Fruit fly (Drosophila melanogaster) whole organism, embryonic: ENCODE data around the gene Lcp65Ad.

Experiments used
- Abd-B ChIP-seq: fragments of 200-800 bp; sonication (Bioruptor generic); optimal IDR thresholded peaks from 2 replicates; lab custom pipeline; 2018; ENCODE audit warnings: missing biosample characterization, mild to moderate bottlenecking, missing genetic modification characterization, moderate library complexity
- Atf-2 ChIP-seq: fragments of 200-800 bp; sonication (Bioruptor generic); optimal IDR thresholded peaks from 2 replicates; lab custom pipeline; 2016; ENCODE audit warnings: missing biosample characterization, missing genetic modification characterization
- CG10431 ChIP-seq: fragments of 200-800 bp; sonication (Bioruptor generic); optimal IDR thresholded peaks from 3 replicates; lab custom pipeline; 2018; ENCODE audit warnings: missing biosample characterization, mild to moderate bottlenecking, missing genetic modification characterization
- CG11085 ChIP-seq: fragments of 200-800 bp; sonication (Bioruptor generic); IDR thresholded peaks from 2 replicates; pipeline ENCODE4 v1.3.6; 2022; ENCODE audit warnings: missing biosample characterization, missing genetic modification characterization
- CG11456 ChIP-seq: fragments of 200-800 bp; sonication (Bioruptor generic); IDR thresholded peaks from 3 replicates; pipeline ENCODE4 v1.3.6; 2022; ENCODE audit warnings: missing biosample characterization, missing genetic modification characterization
- CG11695 ChIP-seq: fragments of 200-800 bp; sonication (Bioruptor generic); IDR thresholded peaks from 3 replicates; pipeline ENCODE4 v1.3.6; 2022; ENCODE audit warnings: missing biosample characterization, missing genetic modification characterization
- CG12942 ChIP-seq: fragments of 200-800 bp; sonication (Bioruptor generic); optimal IDR thresholded peaks from 3 replicates; lab custom pipeline; 2016; ENCODE audit warnings: missing biosample characterization, missing genetic modification characterization
- CG13424 ChIP-seq: fragments of 200-800 bp; sonication (Bioruptor generic); optimal IDR thresholded peaks from 2 replicates; lab custom pipeline; 2019; ENCODE audit warnings: missing biosample characterization, mild to moderate bottlenecking, missing genetic modification characterization, moderate library complexity
- CG13624 ChIP-seq: fragments of 200-800 bp; sonication (Bioruptor generic); optimal IDR thresholded peaks from 2 replicates; lab custom pipeline; 2016; ENCODE audit warnings: missing biosample characterization, missing genetic modification characterization
- CG15696 ChIP-seq: fragments of 200-800 bp; sonication (Bioruptor generic); optimal IDR thresholded peaks from 2 replicates; lab custom pipeline; 2019; ENCODE audit warnings: missing biosample characterization, mild to moderate bottlenecking, missing genetic modification characterization, moderate library complexity
- CG1603 ChIP-seq: fragments of 200-800 bp; sonication (Bioruptor generic); optimal IDR thresholded peaks from 2 replicates; lab custom pipeline; 2019; ENCODE audit warnings: missing biosample characterization, mild to moderate bottlenecking, missing genetic modification characterization, moderate library complexity
- CG1647 ChIP-seq: fragments of 200-800 bp; sonication (Bioruptor generic); optimal IDR thresholded peaks from 3 replicates; lab custom pipeline; 2016; ENCODE audit warnings: missing biosample characterization, missing genetic modification characterization
- CG17385 ChIP-seq: fragments of 200-800 bp; sonication (Bioruptor generic); optimal IDR thresholded peaks from 3 replicates; lab custom pipeline; 2018; ENCODE audit warnings: missing biosample characterization, mild to moderate bottlenecking, missing genetic modification characterization
- CG17829 ChIP-seq: fragments of 200-800 bp; optimal IDR thresholded peaks from 2 replicates; lab custom pipeline; 2019; ENCODE audit warnings: missing biosample characterization, mild to moderate bottlenecking, missing genetic modification characterization, moderate library complexity
- CG18599 ChIP-seq: fragments of 200-800 bp; sonication (Bioruptor generic); optimal IDR thresholded peaks from 3 replicates; lab custom pipeline; 2017; ENCODE audit warnings: missing biosample characterization, missing genetic modification characterization, mild to moderate bottlenecking, moderate library complexity, missing genetic modification reagents
- CG31365 ChIP-seq: fragments of 200-800 bp; sonication (Bioruptor generic); optimal IDR thresholded peaks from 2 replicates; lab custom pipeline; 2018; ENCODE audit warnings: missing biosample characterization, mild to moderate bottlenecking, missing genetic modification characterization
- CG3163 ChIP-seq: fragments of 200-800 bp; sonication (Bioruptor generic); optimal IDR thresholded peaks from 3 replicates; lab custom pipeline; 2016; ENCODE audit warnings: missing biosample characterization, missing genetic modification characterization
- CG3407 ChIP-seq: fragments of 200-800 bp; sonication (Bioruptor generic); optimal IDR thresholded peaks from 2 replicates; lab custom pipeline; 2018; ENCODE audit warnings: missing biosample characterization, mild to moderate bottlenecking, missing genetic modification characterization
- CG34422 ChIP-seq: fragments of 200-800 bp; sonication (Bioruptor generic); IDR thresholded peaks from 3 replicates; pipeline ENCODE4 v1.3.6; 2022; ENCODE audit warnings: missing biosample characterization, missing genetic modification characterization
- CG4360 ChIP-seq: fragments of 200-800 bp; sonication (Bioruptor generic); IDR thresholded peaks from 2 replicates; pipeline ENCODE4 v1.3.6; 2022; ENCODE audit warnings: missing biosample characterization, missing genetic modification characterization
- CG43689 ChIP-seq: fragments of 200-800 bp; sonication (Bioruptor generic); IDR thresholded peaks from 2 replicates; pipeline ENCODE4 v1.3.6; 2022; ENCODE audit warnings: missing biosample characterization, missing genetic modification characterization
- CG7556 ChIP-seq: fragments of 200-800 bp; sonication (Bioruptor generic); optimal IDR thresholded peaks from 2 replicates; lab custom pipeline; 2017; ENCODE audit warnings: missing biosample characterization, mild to moderate bottlenecking, missing genetic modification characterization
- CG8281 ChIP-seq: fragments of 200-800 bp; sonication (Bioruptor generic); optimal IDR thresholded peaks from 2 replicates; lab custom pipeline; 2018; ENCODE audit warnings: missing biosample characterization, mild to moderate bottlenecking, missing genetic modification characterization, moderate library complexity
- CG8765 ChIP-seq: fragments of 200-800 bp; sonication (Bioruptor generic); IDR thresholded peaks from 2 replicates; pipeline ENCODE4 v1.3.6; 2022; ENCODE audit warnings: missing biosample characterization, missing genetic modification characterization
- D19A ChIP-seq: fragments of 200-800 bp; optimal IDR thresholded peaks from 3 replicates; lab custom pipeline; 2019; ENCODE audit warnings: missing biosample characterization, mild to moderate bottlenecking, missing genetic modification characterization, moderate library complexity
- Deaf1 ChIP-seq: fragments of 200-800 bp; optimal IDR thresholded peaks from 3 replicates; lab custom pipeline; 2019; ENCODE audit warnings: missing biosample characterization, mild to moderate bottlenecking, missing genetic modification characterization, moderate library complexity
- Dfd ChIP-seq, 2 experiments: fragments of >200 bp; optimal IDR thresholded peaks; 2 replicates each; lab custom pipeline; 2017; ENCODE audit warnings: missing biosample characterization in 2 of 2, missing genetic modification characterization in 2 of 2
- E2f1 ChIP-seq: fragments of 200-800 bp; sonication (Bioruptor generic); IDR thresholded peaks from 2 replicates; pipeline ENCODE4 v1.3.6; 2022; ENCODE audit warnings: missing biosample characterization, missing genetic modification characterization
- E2f2 ChIP-seq: fragments of 200-800 bp; sonication (Bioruptor generic); IDR thresholded peaks from 2 replicates; pipeline ENCODE4 v1.3.6; 2022; ENCODE audit warnings: missing biosample characterization, missing genetic modification characterization
- Elba2 ChIP-seq: fragments of 200-800 bp; sonication (Bioruptor generic); optimal IDR thresholded peaks from 3 replicates; lab custom pipeline; 2016; ENCODE audit warnings: missing biosample characterization, missing genetic modification characterization
- HLHmδ ChIP-seq: fragments of 200-800 bp; sonication (Bioruptor generic); optimal IDR thresholded peaks from 2 replicates; lab custom pipeline; 2018; ENCODE audit warnings: missing biosample characterization, mild to moderate bottlenecking, missing genetic modification characterization, moderate library complexity
- Jarid2 ChIP-seq: fragments of 200-800 bp; sonication (Bioruptor generic); optimal IDR thresholded peaks from 3 replicates; lab custom pipeline; 2017; ENCODE audit warnings: mild to moderate bottlenecking, missing biosample characterization, missing genetic modification reagents, missing genetic modification characterization
- Kr ChIP-seq: fragments of 200-800 bp; sonication (Bioruptor generic); optimal IDR thresholded peaks from 2 replicates; lab custom pipeline; 2017; ENCODE audit warnings: missing biosample characterization, mild to moderate bottlenecking, missing genetic modification characterization
- Lpt ChIP-seq: fragments of >200 bp; optimal IDR thresholded peaks from 2 replicates; lab custom pipeline; 2018; ENCODE audit warnings: missing biosample characterization, missing genetic modification characterization
- NC2α ChIP-seq: fragments of 200-800 bp; sonication (Bioruptor generic); optimal IDR thresholded peaks from 2 replicates; lab custom pipeline; 2016; ENCODE audit warnings: missing biosample characterization, missing genetic modification characterization
- Neu2 ChIP-seq: fragments of 200-800 bp; sonication (Bioruptor generic); optimal IDR thresholded peaks from 3 replicates; lab custom pipeline; 2016; ENCODE audit warnings: missing biosample characterization, missing genetic modification characterization, borderline replicate concordance
- Poxn ChIP-seq: fragments of 200-800 bp; sonication (Bioruptor generic); IDR thresholded peaks from 2 replicates; pipeline ENCODE4 v1.3.6; 2022; ENCODE audit warnings: missing biosample characterization, missing genetic modification characterization
- TFAM ChIP-seq: fragments of 200-800 bp; sonication (Bioruptor generic); optimal IDR thresholded peaks from 2 replicates; lab custom pipeline; 2017; ENCODE audit warnings: missing biosample characterization, missing genetic modification characterization, inconsistent platforms
- al ChIP-seq: fragments of 200-800 bp; sonication (Bioruptor generic); IDR thresholded peaks from 2 replicates; pipeline ENCODE4 v1.3.6; 2022; ENCODE audit warnings: missing biosample characterization, missing genetic modification characterization
- dpn ChIP-seq, 2 experiments: fragments of 200-800 bp; sonication (Bioruptor generic); optimal IDR thresholded peaks; 3 replicates each; lab custom pipeline; 2016; ENCODE audit warnings: missing biosample characterization in 2 of 2, missing genetic modification characterization in 2 of 2
- fd96Cb ChIP-seq: fragments of 200-800 bp; sonication (Bioruptor generic); optimal IDR thresholded peaks from 2 replicates; lab custom pipeline; 2018; ENCODE audit warnings: missing biosample characterization, mild to moderate bottlenecking, missing genetic modification characterization, moderate library complexity
- gro ChIP-seq: fragments of 200-800 bp; sonication (Bioruptor generic); optimal IDR thresholded peaks from 2 replicates; lab custom pipeline; 2016; ENCODE audit warnings: missing biosample characterization, missing genetic modification characterization
- lab ChIP-seq: fragments of 200-800 bp; sonication (Bioruptor generic); optimal IDR thresholded peaks from 3 replicates; lab custom pipeline; 2017; ENCODE audit warnings: missing biosample characterization, missing genetic modification characterization, mild to moderate bottlenecking, moderate library complexity, missing genetic modification reagents
- scrt ChIP-seq: fragments of 200-800 bp; sonication (Bioruptor generic); optimal IDR thresholded peaks from 2 replicates; lab custom pipeline; 2018; ENCODE audit warnings: missing biosample characterization, mild to moderate bottlenecking, missing genetic modification characterization, moderate library complexity
- seq ChIP-seq: fragments of 200-800 bp; sonication (Bioruptor generic); IDR thresholded peaks from 2 replicates; pipeline ENCODE4 v1.3.6; 2022; ENCODE audit warnings: missing biosample characterization, missing genetic modification characterization
- sima ChIP-seq: fragments of 200-800 bp; sonication (Bioruptor generic); optimal IDR thresholded peaks from 2 replicates; lab custom pipeline; 2016; ENCODE audit warnings: missing biosample characterization, missing genetic modification characterization
- so ChIP-seq: fragments of 200-800 bp; sonication (Bioruptor generic); IDR thresholded peaks from 3 replicates; pipeline ENCODE4 v1.3.6; 2022; ENCODE audit warnings: missing biosample characterization, missing genetic modification characterization
- vnd ChIP-seq: fragments of 200-800 bp; sonication (Bioruptor generic); IDR thresholded peaks from 3 replicates; pipeline ENCODE4 v1.3.6; 2022; ENCODE audit warnings: missing biosample characterization, missing genetic modification characterization; ENCODE audit not compliant: partially characterized antibody
- wdn ChIP-seq: fragments of 200-800 bp; sonication (Bioruptor generic); IDR thresholded peaks from 2 replicates; pipeline ENCODE4 v1.3.6; 2022; ENCODE audit warnings: missing biosample characterization, missing genetic modification characterization
- wek ChIP-seq: fragments of 200-800 bp; sonication (Bioruptor generic); optimal IDR thresholded peaks from 3 replicates; lab custom pipeline; 2018; ENCODE audit warnings: missing biosample characterization, mild to moderate bottlenecking, missing genetic modification characterization, moderate library complexity

Lcp65Ad gene

DNA sequence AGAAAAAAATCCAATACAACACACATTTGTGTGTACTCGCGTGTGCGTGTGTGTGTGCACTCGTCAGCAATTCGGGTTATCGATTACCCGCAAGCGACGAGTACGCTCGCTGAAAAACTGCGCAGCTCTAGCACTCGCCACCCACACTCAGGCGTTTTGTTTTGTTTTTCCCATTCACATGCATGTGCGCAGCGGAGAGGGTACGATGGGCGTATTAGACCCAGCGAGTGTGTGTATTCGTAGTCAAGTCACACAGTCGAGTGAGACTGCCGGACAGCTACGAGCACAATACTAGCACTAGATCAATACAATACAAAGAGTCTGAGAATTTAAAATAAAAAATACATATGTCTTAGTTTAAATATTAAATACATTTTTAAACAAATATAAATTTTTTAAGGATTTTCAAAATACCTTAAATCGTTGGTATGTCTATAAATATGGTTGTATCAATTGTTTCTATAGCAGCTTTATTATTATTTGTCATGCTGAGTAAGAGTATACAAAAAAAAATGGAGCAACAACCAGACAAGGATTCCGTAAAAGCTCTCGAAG, 41.8 kb downstream of the Lcp65Ad start, which contains the start of the genes D19B and CG43293 (continued):
- TF ChIP-seq HLHmδ (peak; percentile 81), Kr (GFP tag; lab: Kevin White, UChicago) (no peak), Poxn (GFP tag; lab: Robert Waterston, UW) (peak; percentile 73), wek (GFP tag; lab: Kevin White, UChicago) (peak; percentile 52), E2f1 (peak; percentile 91), Jarid2 (GFP tag; lab: Kevin White, UChicago) (peak; percentile 70), CG13624 (GFP tag; lab: Kevin White, UChicago) (peak; percentile 90), CG17829 (tag; lab: Kevin White, UChicago) (peak; percentile 89), CG11085 (GFP tag; lab: Robert Waterston, UW) (peak; percentile 88), CG34422 (GFP tag; lab: Robert Waterston, UW) (peak; percentile 94), Deaf1 (peak; percentile 62), fd96Cb (tag; lab: Kevin White, UChicago) (peak; percentile 83), Dfd (GFP tag; optimal IDR thresholded peaks at IDR 0.05; lab: Kevin White, UChicago) (no peak), Abd-B (GFP tag; lab: Kevin White, UChicago) (peak; percentile 65), Neu2 (GFP tag; lab: Kevin White, UChicago) (peak; percentile 26), CG8281 (tag; lab: Kevin White, UChicago) (peak; percentile 61), CG1603 (tag; lab: Kevin White, UChicago) (peak; percentile 91), CG3163 (peak; percentile 65), gro (peak; percentile 91), CG31365 (tag; lab: Kevin White, UChicago) (peak; percentile 58), al (peak; percentile 83), TFAM (GFP tag; lab: Kevin White, UChicago) (peak; percentile 47), vnd (GFP tag; lab: Robert Waterston, UW) (0 out of 3 replicates have a peak, but pooled peaks have one; percentile 34), CG7556 (peak; percentile 81), D19A (peak; percentile 94), CG12942 (GFP tag; lab: Kevin White, UChicago) (peak; percentile 91), CG3407 (GFP tag; lab: Kevin White, UChicago) (peak; percentile 65), dpn (GFP tag; optimal IDR thresholded peaks at IDR 0.05; lab: Kevin White, UChicago) (peak; percentile 92 to 93), NC2α (GFP tag; lab: Kevin White, UChicago) (peak; percentile 45), CG15696 (tag; lab: Kevin White, UChicago) (peak; percentile 58), CG43689 (GFP tag; lab: Robert Waterston, UW) (peak; percentile 70), CG4360 (peak; percentile 58; the same call in 1 of the 2 replicates), CG11456 (GFP tag; lab: Robert Waterston, UW) (peak; percentile 98), Elba2 (GFP tag; lab: Kevin White, UChicago) (peak; percentile 62), scrt (GFP tag; lab: Kevin White, UChicago) (peak; percentile 73), seq (GFP tag; lab: Robert Waterston, UW) (peak; percentile 78), wdn (GFP tag; lab: Robert Waterston, UW) (peak; percentile 87), CG18599 (GFP tag; lab: Kevin White, UChicago) (peak; percentile 90), CG10431 (GFP tag; lab: Kevin White, UChicago) (peak; percentile 56), CG1647 (GFP tag; lab: Kevin White, UChicago) (peak; percentile 83), CG17385 (GFP tag; lab: Kevin White, UChicago) (peak; percentile 81), E2f2 (GFP tag; lab: Robert Waterston, UW) (peak; percentile 69), Lpt (GFP tag; lab: Kevin White, UChicago) (no peak), lab (GFP tag; lab: Kevin White, UChicago) (peak; percentile 93), so (GFP tag; lab: Robert Waterston, UW) (peak; percentile 81), CG11695 (GFP tag; lab: Robert Waterston, UW) (peak; percentile 90), Atf-2 (GFP tag; lab: Kevin White, UChicago) (peak; percentile 73), CG13424 (tag; lab: Kevin White, UChicago) (peak; percentile 87), sima (GFP tag; lab: Kevin White, UChicago) (peak; percentile 23), CG8765 (GFP tag; lab: Robert Waterston, UW) (peak; percentile 63; the same call in 1 of the 2 replicates)
